Fruit fly (Drosophila melanogaster): ENCODE measurements around the gene CG34136.

DNA sequence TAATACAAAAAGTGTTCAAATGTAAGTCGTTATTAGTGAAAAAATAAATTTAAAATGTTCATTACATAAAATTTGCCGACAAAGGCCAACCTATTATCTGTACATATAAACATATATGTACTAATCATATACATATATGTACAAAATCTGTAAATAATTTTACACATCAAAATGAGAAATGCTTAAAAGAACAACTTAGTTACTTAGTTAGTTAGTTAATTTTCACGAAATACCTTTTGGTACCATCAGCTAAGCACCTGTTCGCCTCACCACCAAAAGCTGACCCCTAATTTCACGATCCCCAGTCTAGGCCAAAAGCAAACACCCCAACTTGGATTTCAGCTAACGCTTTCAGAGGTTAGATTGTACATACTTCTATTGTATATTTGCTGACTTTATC is 7.6 kb upstream of the CG34136 start, which contains the start of gene CG9259:
- TF ChIP-seq CTCF (optimal IDR thresholded peaks at IDR 0.05) (no peak), CG8478 (optimal IDR thresholded peaks at IDR 0.05) (no peak)
